Fruit fly (Drosophila melanogaster): ENCODE results near the gene CG43056.

dm6 chr2L:4416903-4417302 lies 20.7 kb upstream of the CG43056 start:
- TF ChIP-seq Mio (GFP tag; optimal IDR thresholded peaks at IDR 0.05): no peak
- no peak for TF ChIP-seq pan (optimal IDR thresholded peaks at IDR 0.05)
- no peak for TF ChIP-seq psq (GFP tag; optimal IDR thresholded peaks at IDR 0.05)
- TF ChIP-seq Vsx2 (GFP tag; optimal IDR thresholded peaks at IDR 0.05; ENCODE audit: partially characterized antibody): no peak

Data from whole organism, wandering third instar larva.